Fruit fly (Drosophila melanogaster) whole organism, embryonic: ENCODE results near the gene CG2006.

Experiments used
- Bdp1 ChIP-seq: fragments of 200-800 bp; sonication (Bioruptor generic); optimal IDR thresholded peaks from 3 replicates; lab custom pipeline; 2016; ENCODE audit warnings: missing biosample characterization, missing genetic modification characterization
- Drgx ChIP-seq: fragments of 200-800 bp; sonication (Bioruptor generic); IDR thresholded peaks from 2 replicates; pipeline ENCODE4 v1.3.6; 2022; ENCODE audit warnings: missing biosample characterization, missing genetic modification characterization
- Max ChIP-seq: fragments of 200-800 bp; sonication (Bioruptor generic); optimal IDR thresholded peaks from 2 replicates; lab custom pipeline; 2016; ENCODE audit warnings: missing biosample characterization, mild to moderate bottlenecking, missing genetic modification characterization
- Nf-YB ChIP-seq: fragments of 200-800 bp; sonication (Bioruptor generic); optimal IDR thresholded peaks from 3 replicates; lab custom pipeline; 2019; ENCODE audit warnings: missing biosample characterization, mild to moderate bottlenecking, missing genetic modification characterization, moderate library complexity
- Nf-YC ChIP-seq: fragments of 200-800 bp; optimal IDR thresholded peaks from 3 replicates; lab custom pipeline; 2019; ENCODE audit warnings: missing biosample characterization, mild to moderate bottlenecking, missing genetic modification characterization, moderate library complexity
- dimm ChIP-seq: fragments of 200-800 bp; sonication (Bioruptor generic); IDR thresholded peaks from 2 replicates; pipeline ENCODE4 v1.3.6; 2022; ENCODE audit warnings: missing biosample characterization, missing genetic modification characterization
- ftz-f1 ChIP-seq: fragments of 200-800 bp; sonication (Bioruptor generic); optimal IDR thresholded peaks from 2 replicates; lab custom pipeline; 2016; ENCODE audit warnings: missing biosample characterization, missing genetic modification characterization
- gfzf ChIP-seq: fragments of 200-800 bp; sonication (Bioruptor generic); optimal IDR thresholded peaks from 2 replicates; lab custom pipeline; 2016; ENCODE audit warnings: missing biosample characterization, mild to moderate bottlenecking, missing genetic modification characterization, moderate library complexity
- lola ChIP-seq, 3 experiments: fragments of >200 bp in 2 of 3; fragments of 200-800 bp in 1 of 3; sonication (Bioruptor generic) in 1 of 3; optimal IDR thresholded peaks; 2 replicates each; lab custom pipeline; 2017 to 2019; ENCODE audit warnings: missing biosample characterization in 3 of 3, missing genetic modification characterization in 3 of 3, mild to moderate bottlenecking in 1 of 3, moderate library complexity in 1 of 3
- otp ChIP-seq: fragments of 200-800 bp; sonication (Bioruptor generic); IDR thresholded peaks from 3 replicates; pipeline ENCODE4, ENCODE4 v1.3.6; 2022; ENCODE audit warnings: missing biosample characterization, missing genetic modification characterization
- pho ChIP-seq: fragments of 200-800 bp; sonication (Bioruptor generic); optimal IDR thresholded peaks from 2 replicates; lab custom pipeline; 2016; ENCODE audit warnings: missing biosample characterization, missing genetic modification characterization
- row ChIP-seq: fragments of 200-800 bp; sonication (Bioruptor generic); IDR thresholded peaks from 3 replicates; pipeline ENCODE4 v1.3.6; 2022; ENCODE audit warnings: missing biosample characterization, missing genetic modification characterization
- sim ChIP-seq: fragments of 200-800 bp; sonication (Bioruptor generic); IDR thresholded peaks from 2 replicates; pipeline ENCODE4 v1.3.6; 2022; ENCODE audit warnings: missing biosample characterization, missing genetic modification characterization
- zfh2 ChIP-seq: fragments of 200-800 bp; sonication (Bioruptor generic); optimal IDR thresholded peaks from 2 replicates; lab custom pipeline; 2016; ENCODE audit warnings: missing biosample characterization, missing genetic modification characterization

Gene CG2006

dm6 chr3R:29523978-29524775 is 34.9 kb downstream of the CG2006 start (continued):
- TF ChIP-seq pho (GFP tag; lab: Kevin White, UChicago), result no peak
- no peak for TF ChIP-seq gfzf (GFP tag; lab: Kevin White, UChicago)
- peak in 1 of 3 experiments; percentile 20 for TF ChIP-seq lola (GFP tag; optimal IDR thresholded peaks at IDR 0.05; lab: Kevin White, UChicago)
- TF ChIP-seq zfh2 (GFP tag; lab: Kevin White, UChicago), result no peak
- no peak for TF ChIP-seq Bdp1 (GFP tag; lab: Kevin White, UChicago)

dm6 chr3R:29526565-29526964 is 37.3 kb downstream of the CG2006 start:
- TF ChIP-seq Nf-YB (peak; percentile 67), ftz-f1 (no peak), Nf-YC (tag; lab: Kevin White, UChicago) (peak; percentile 81)

- peak; percentile 33; the same call in 1 of the 2 replicates for TF ChIP-seq Drgx (GFP tag; lab: Robert Waterston, UW)
- TF ChIP-seq dimm (GFP tag; lab: Robert Waterston, UW), result no peak
- no peak for TF ChIP-seq Max (GFP tag; lab: Kevin White, UChicago)
- TF ChIP-seq sim, result no peak
- TF ChIP-seq row (GFP tag; lab: Robert Waterston, UW), result no peak
- 0 out of 3 replicates have a peak, but pooled peaks have one; percentile 22 for TF ChIP-seq otp (GFP tag; lab: Robert Waterston, UW)
These were observed 49.2 kb downstream of the CG2006 start for dm6 chr3R:29538436-29538835.
